Worm (Caenorhabditis elegans) whole organism, L2 larva: Measurements from ENCODE around the gene Y81G3A.4.
A peak's percentile ranks its signal among the peaks of the same experiment; 100 is the strongest.

Source experiments
- C34F6.9 ChIP-seq: fragments of 150-350 bp; optimal IDR thresholded peaks from 2 replicates; lab custom pipeline; 2014; ENCODE audit warnings: missing biosample characterization, missing genetic modification characterization
- F13H6.1 ChIP-seq: sonication (generic microtip); optimal IDR thresholded peaks from 2 replicates; lab custom pipeline; 2016; ENCODE audit warnings: missing genetic modification characterization, missing compliant biosample characterization
- R02D3.7 ChIP-seq: fragments of 150-350 bp; optimal IDR thresholded peaks from 2 replicates; lab custom pipeline; 2014; ENCODE audit warnings: missing biosample characterization, missing genetic modification characterization
- Y55F3AM.14 ChIP-seq: fragments of 200-800 bp; sonication (Bioruptor generic); optimal IDR thresholded peaks from 2 replicates; lab custom pipeline; 2018; ENCODE audit warnings: mild to moderate bottlenecking, missing genetic modification characterization, missing compliant biosample characterization
- ZK546.5 ChIP-seq: sonication (generic microtip); optimal IDR thresholded peaks from 2 replicates; lab custom pipeline; 2017; ENCODE audit warnings: missing biosample characterization, missing genetic modification characterization
- alr-1 ChIP-seq: fragments of 150-350 bp; optimal IDR thresholded peaks from 2 replicates; lab custom pipeline; 2014; ENCODE audit warnings: missing biosample characterization, missing genetic modification characterization
- aly-2 ChIP-seq: fragments of 150-350 bp; optimal IDR thresholded peaks from 2 replicates; lab custom pipeline; 2014; ENCODE audit warnings: missing biosample characterization, missing genetic modification characterization
- ama-1 ChIP-seq: fragments of 150-350 bp; optimal IDR thresholded peaks from 2 replicates; lab custom pipeline; 2018; ENCODE audit warnings: inconsistent platforms
- blmp-1 ChIP-seq: sonication (generic microtip); optimal IDR thresholded peaks from 2 replicates; lab custom pipeline; 2017; ENCODE audit warnings: missing genetic modification characterization, mild to moderate bottlenecking, missing compliant biosample characterization, antibody characterized with exemption, moderate library complexity; ENCODE audit not compliant: insufficient read depth
- ceh-16 ChIP-seq: fragments of 150-350 bp; optimal IDR thresholded peaks from 2 replicates; lab custom pipeline; 2014; ENCODE audit warnings: missing biosample characterization, missing genetic modification characterization
- ceh-82 ChIP-seq: fragments of 150-350 bp; optimal IDR thresholded peaks from 2 replicates; lab custom pipeline; 2014; ENCODE audit warnings: missing biosample characterization, missing genetic modification characterization
- crh-2 ChIP-seq: sonication (generic microtip); optimal IDR thresholded peaks from 2 replicates; lab custom pipeline; 2017; ENCODE audit warnings: missing biosample characterization, missing genetic modification characterization
- dmd-4 ChIP-seq: sonication (generic microtip); optimal IDR thresholded peaks from 2 replicates; lab custom pipeline; 2017; ENCODE audit warnings: missing biosample characterization, missing genetic modification characterization
- egl-27 ChIP-seq: sonication (generic microtip); optimal IDR thresholded peaks from 3 replicates; lab custom pipeline; 2017; ENCODE audit warnings: missing biosample characterization, missing genetic modification reagents, missing genetic modification characterization
- elt-1 ChIP-seq: fragments of 150-350 bp; optimal IDR thresholded peaks from 2 replicates; lab custom pipeline; 2014; ENCODE audit warnings: missing biosample characterization, missing genetic modification characterization
- elt-3 ChIP-seq: sonication (generic microtip); optimal IDR thresholded peaks from 2 replicates; lab custom pipeline; 2017; ENCODE audit warnings: missing biosample characterization, missing genetic modification characterization
- fos-1 ChIP-seq: fragments of 150-350 bp; optimal IDR thresholded peaks from 2 replicates; lab custom pipeline; 2014; ENCODE audit warnings: missing biosample characterization, missing genetic modification characterization
- gmeb-1 ChIP-seq: fragments of 150-350 bp; optimal IDR thresholded peaks from 2 replicates; lab custom pipeline; 2014; ENCODE audit warnings: missing biosample characterization, missing genetic modification characterization
- lin-11 ChIP-seq: fragments of 150-350 bp; sonication (generic microtip); optimal IDR thresholded peaks from 2 replicates; lab custom pipeline; 2014; ENCODE audit warnings: missing biosample characterization, missing genetic modification characterization, inconsistent platforms, mixed read lengths
- lin-13 ChIP-seq: fragments of 150-350 bp; optimal IDR thresholded peaks from 2 replicates; lab custom pipeline; 2014; ENCODE audit warnings: missing biosample characterization, missing genetic modification reagents, missing genetic modification characterization
- lin-39 ChIP-seq: fragments of 150-350 bp; optimal IDR thresholded peaks from 2 replicates; lab custom pipeline; 2014; ENCODE audit warnings: missing biosample characterization, missing genetic modification reagents, missing genetic modification characterization
- lsy-2 ChIP-seq, 2 experiments: fragments of 150-350 bp in 1 of 2; sonication (generic microtip) in 1 of 2; optimal IDR thresholded peaks; 2 replicates each; lab custom pipeline; 2014 to 2017; ENCODE audit warnings: missing biosample characterization in 2 of 2, missing genetic modification characterization in 2 of 2
- mab-5 ChIP-seq: fragments of 150-350 bp; optimal IDR thresholded peaks from 2 replicates; lab custom pipeline; 2014; ENCODE audit warnings: missing biosample characterization, missing genetic modification characterization
- mbf-1 ChIP-seq: sonication (generic microtip); optimal IDR thresholded peaks from 2 replicates; lab custom pipeline; 2017; ENCODE audit warnings: missing biosample characterization, missing genetic modification characterization
- mdl-1 ChIP-seq, 2 experiments: fragments of 150-350 bp in 1 of 2; sonication (generic microtip) in 1 of 2; optimal IDR thresholded peaks; 2 replicates each; lab custom pipeline; 2017; ENCODE audit warnings: missing biosample characterization in 2 of 2, missing genetic modification characterization in 2 of 2
- nhr-10 ChIP-seq: sonication (generic microtip); optimal IDR thresholded peaks from 2 replicates; lab custom pipeline; 2017; ENCODE audit warnings: missing biosample characterization, missing genetic modification characterization
- nhr-11 ChIP-seq: fragments of 150-350 bp; optimal IDR thresholded peaks from 2 replicates; lab custom pipeline; 2014; ENCODE audit warnings: missing biosample characterization, missing genetic modification characterization
- nhr-12 ChIP-seq: fragments of 150-350 bp; optimal IDR thresholded peaks from 2 replicates; lab custom pipeline; 2014; ENCODE audit warnings: missing biosample characterization, missing genetic modification characterization
- nhr-129 ChIP-seq: fragments of 150-350 bp; optimal IDR thresholded peaks from 2 replicates; lab custom pipeline; 2014; ENCODE audit warnings: missing biosample characterization, missing genetic modification characterization
- nhr-21 ChIP-seq: fragments of 150-350 bp; optimal IDR thresholded peaks from 2 replicates; lab custom pipeline; 2014; ENCODE audit warnings: missing biosample characterization, missing genetic modification characterization
- nhr-23 ChIP-seq: fragments of 150-350 bp; optimal IDR thresholded peaks from 2 replicates; lab custom pipeline; 2014; ENCODE audit warnings: missing biosample characterization, missing genetic modification reagents, missing genetic modification characterization
- nhr-237 ChIP-seq: fragments of 150-350 bp; optimal IDR thresholded peaks from 2 replicates; lab custom pipeline; 2014; ENCODE audit warnings: missing biosample characterization, missing genetic modification characterization
- nhr-25 ChIP-seq: fragments of 150-350 bp; sonication (generic microtip); optimal IDR thresholded peaks from 3 replicates; lab custom pipeline; 2014; ENCODE audit warnings: missing biosample characterization, missing genetic modification characterization
- nhr-6 ChIP-seq: fragments of 150-350 bp; optimal IDR thresholded peaks from 2 replicates; lab custom pipeline; 2014; ENCODE audit warnings: missing biosample characterization, missing genetic modification characterization
- nhr-77 ChIP-seq: fragments of 150-350 bp; optimal IDR thresholded peaks from 2 replicates; lab custom pipeline; 2014; ENCODE audit warnings: missing biosample characterization, missing genetic modification characterization
- peb-1 ChIP-seq: fragments of 150-350 bp; optimal IDR thresholded peaks from 2 replicates; lab custom pipeline; 2014; ENCODE audit warnings: missing biosample characterization, missing genetic modification characterization
- sem-4 ChIP-seq: fragments of 150-350 bp; optimal IDR thresholded peaks from 2 replicates; lab custom pipeline; 2014; ENCODE audit warnings: missing biosample characterization, missing genetic modification reagents, missing genetic modification characterization
- skn-1 ChIP-seq: sonication (generic microtip); optimal IDR thresholded peaks from 2 replicates; lab custom pipeline; 2017; ENCODE audit warnings: missing biosample characterization, missing genetic modification characterization
- sma-3 ChIP-seq: sonication (generic microtip); optimal IDR thresholded peaks from 2 replicates; lab custom pipeline; 2016; ENCODE audit warnings: missing genetic modification reagents, missing genetic modification characterization, missing compliant biosample characterization
- sma-9 ChIP-seq, 2 experiments: fragments of 150-350 bp in 1 of 2; sonication (generic microtip) in 1 of 2; optimal IDR thresholded peaks; 2 replicates each; lab custom pipeline; 2014 to 2016; ENCODE audit warnings: missing genetic modification characterization in 2 of 2, mild to moderate bottlenecking in 1 of 2, missing biosample characterization in 1 of 2, missing compliant biosample characterization in 1 of 2, missing genetic modification reagents in 1 of 2, moderate library complexity in 1 of 2
- snpc-4 ChIP-seq: fragments of 150-350 bp; optimal IDR thresholded peaks from 2 replicates; lab custom pipeline; 2014; ENCODE audit warnings: missing biosample characterization, missing genetic modification characterization
- unc-39 ChIP-seq: fragments of 150-350 bp; optimal IDR thresholded peaks from 2 replicates; lab custom pipeline; 2014; ENCODE audit warnings: missing biosample characterization, missing genetic modification characterization
- unc-55 ChIP-seq: fragments of 150-350 bp; sonication (generic microtip); optimal IDR thresholded peaks from 3 replicates; lab custom pipeline; 2014; ENCODE audit warnings: missing biosample characterization, missing genetic modification reagents, missing genetic modification characterization
- unc-62 ChIP-seq: fragments of 150-350 bp; optimal IDR thresholded peaks from 2 replicates; lab custom pipeline; 2014; ENCODE audit warnings: missing biosample characterization, missing genetic modification reagents, missing genetic modification characterization
- zag-1 ChIP-seq: fragments of 150-350 bp; optimal IDR thresholded peaks from 2 replicates; lab custom pipeline; 2014; ENCODE audit warnings: missing biosample characterization, missing genetic modification characterization
- ztf-1 ChIP-seq: fragments of 200-800 bp; sonication (Bioruptor generic); conservative IDR thresholded peaks from 2 replicates; pipeline ENCODE4 v1.3.6; 2022; ENCODE audit warnings: missing genetic modification characterization, missing compliant biosample characterization
- ztf-11 ChIP-seq: sonication (generic microtip); optimal IDR thresholded peaks from 2 replicates; lab custom pipeline; 2017; ENCODE audit warnings: missing biosample characterization, missing genetic modification characterization
- ztf-4 ChIP-seq: fragments of 150-350 bp; optimal IDR thresholded peaks from 2 replicates; lab custom pipeline; 2014; ENCODE audit warnings: missing biosample characterization, missing genetic modification characterization

The Y81G3A.4 gene

DNA sequence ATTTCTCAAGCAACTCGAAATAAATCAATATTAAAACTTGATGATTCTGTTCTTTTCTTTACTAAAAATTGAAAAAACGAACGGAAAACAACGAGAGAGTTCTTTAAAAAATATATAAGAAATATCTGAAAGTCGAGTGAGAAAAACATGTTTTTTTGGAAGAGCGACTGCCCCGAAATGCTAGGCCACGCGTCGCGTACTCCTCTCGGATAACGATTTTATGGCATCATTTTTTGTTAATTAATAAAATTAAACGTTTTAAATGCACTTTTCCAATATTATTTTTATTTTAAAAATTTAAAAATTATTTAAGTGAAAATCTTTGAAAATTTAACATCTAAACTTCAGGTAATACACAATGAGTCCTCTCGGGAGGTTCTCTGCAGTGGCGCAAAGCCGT is 25.9 kb downstream of the Y81G3A.4 start, which contains the start of gene gfm-1:
gfm-1 (plus strand) TSS at position 349 of the 400 bp plus-strand sequence.
- peak; percentile 21 for TF ChIP-seq nhr-21 (tag; lab: Kevin White, UChicago)
- no peak for TF ChIP-seq dmd-4 (tag; lab: Kevin White, UChicago)
- TF ChIP-seq zag-1 (tag; lab: Kevin White, UChicago): no peak
- TF ChIP-seq ceh-16: no peak
- TF ChIP-seq fos-1: peak; percentile 22
- peak in 1 of 2 experiments; percentile 12 for TF ChIP-seq mdl-1 (tag; optimal IDR thresholded peaks at IDR 0.05; lab: Kevin White, UChicago)
- TF ChIP-seq ama-1 (lab: Kevin White, UChicago): no peak
- no peak for TF ChIP-seq mab-5 (tag; lab: Kevin White, UChicago)
- TF ChIP-seq sma-9 (GFP tag; optimal IDR thresholded peaks at IDR 0.05; lab: Kevin White, UChicago): peak; percentile 82
- TF ChIP-seq sma-9 (tag; optimal IDR thresholded peaks at IDR 0.05; lab: Kevin White, UChicago): no peak
- no peak for TF ChIP-seq mbf-1 (tag; lab: Kevin White, UChicago)
- TF ChIP-seq nhr-237 (tag; lab: Kevin White, UChicago): no peak
- TF ChIP-seq ceh-82: no peak
- no peak for TF ChIP-seq alr-1 (tag; lab: Kevin White, UChicago)
- no peak for TF ChIP-seq nhr-25 (tag; lab: Kevin White, UChicago)
- peak; percentile 80 for TF ChIP-seq sma-3 (GFP tag; lab: Kevin White, UChicago)
- TF ChIP-seq snpc-4 (tag; lab: Kevin White, UChicago): peak; percentile 73
- TF ChIP-seq lin-13 (GFP tag; lab: Kevin White, UChicago): no peak
- TF ChIP-seq ZK546.5 (tag; lab: Kevin White, UChicago): no peak
- no peak for TF ChIP-seq nhr-23
- TF ChIP-seq elt-3 (tag; lab: Kevin White, UChicago): no peak
- peak; percentile 71 for TF ChIP-seq F13H6.1
- TF ChIP-seq peb-1 (tag; lab: Kevin White, UChicago): no peak
- peak; percentile 72 for TF ChIP-seq sem-4 (tag; lab: Kevin White, UChicago)
- no peak for TF ChIP-seq nhr-12 (tag; lab: Kevin White, UChicago)
- no peak for TF ChIP-seq lin-39 (tag; lab: Kevin White, UChicago)
- TF ChIP-seq R02D3.7: no peak
- TF ChIP-seq egl-27: no peak
- TF ChIP-seq nhr-6: no peak
- no peak for TF ChIP-seq skn-1
- TF ChIP-seq gmeb-1 (tag; lab: Kevin White, UChicago): peak; percentile 75
- no peak for TF ChIP-seq unc-62 (GFP tag; lab: Kevin White, UChicago)
- TF ChIP-seq blmp-1 (tag; lab: Kevin White, UChicago): no peak
- TF ChIP-seq crh-2: peak; percentile 50
- no peak for TF ChIP-seq nhr-129 (tag; lab: Kevin White, UChicago)
- no peak for TF ChIP-seq Y55F3AM.14
- TF ChIP-seq ztf-4 (tag; lab: Kevin White, UChicago): no peak
- TF ChIP-seq elt-1: no peak
- TF ChIP-seq aly-2: no peak
- peak; percentile 1 for TF ChIP-seq lin-11
- TF ChIP-seq nhr-77 (tag; lab: Kevin White, UChicago): no peak
- peak; percentile 69 for TF ChIP-seq C34F6.9 (tag; lab: Kevin White, UChicago)
- TF ChIP-seq lsy-2 (tag; optimal IDR thresholded peaks at IDR 0.05; lab: Kevin White, UChicago): peak; percentile 44 to 77
- TF ChIP-seq ztf-11: no peak
- no peak for TF ChIP-seq ztf-1
- TF ChIP-seq nhr-10: no peak
- TF ChIP-seq unc-39: no peak
- TF ChIP-seq unc-55 (GFP tag; lab: Kevin White, UChicago): peak; percentile 70
- TF ChIP-seq nhr-11 (tag; lab: Kevin White, UChicago): no peak
